Fruit fly (Drosophila melanogaster): ENCODE measurements around the gene PRL-1.

dm6 chr2L:16268107-16268539 is 10.7 kb upstream of the PRL-1 start:
- TF ChIP-seq fd96Ca (GFP tag; IDR thresholded peaks at IDR 0.05) (no peak), CG12605 (GFP tag; IDR thresholded peaks at IDR 0.05) (no peak)

Data from whole organism, pupa.